Worm (Caenorhabditis elegans) whole organism, L2 larva: ENCODE measurements around the gene nhr-196.

Experiments
- R02D3.7 ChIP-seq: fragments of 150-350 bp; optimal IDR thresholded peaks from 2 replicates; lab custom pipeline; 2014; ENCODE audit warnings: missing biosample characterization, missing genetic modification characterization
- Y55F3AM.14 ChIP-seq: fragments of 200-800 bp; sonication (Bioruptor generic); optimal IDR thresholded peaks from 2 replicates; lab custom pipeline; 2018; ENCODE audit warnings: mild to moderate bottlenecking, missing genetic modification characterization, missing compliant biosample characterization
- dmd-4 ChIP-seq: sonication (generic microtip); optimal IDR thresholded peaks from 2 replicates; lab custom pipeline; 2017; ENCODE audit warnings: missing biosample characterization, missing genetic modification characterization
- egl-27 ChIP-seq: sonication (generic microtip); optimal IDR thresholded peaks from 3 replicates; lab custom pipeline; 2017; ENCODE audit warnings: missing biosample characterization, missing genetic modification reagents, missing genetic modification characterization
- nhr-77 ChIP-seq: fragments of 150-350 bp; optimal IDR thresholded peaks from 2 replicates; lab custom pipeline; 2014; ENCODE audit warnings: missing biosample characterization, missing genetic modification characterization
- snpc-4 ChIP-seq: fragments of 150-350 bp; optimal IDR thresholded peaks from 2 replicates; lab custom pipeline; 2014; ENCODE audit warnings: missing biosample characterization, missing genetic modification characterization
- unc-39 ChIP-seq: fragments of 150-350 bp; optimal IDR thresholded peaks from 2 replicates; lab custom pipeline; 2014; ENCODE audit warnings: missing biosample characterization, missing genetic modification characterization
- unc-62 ChIP-seq: fragments of 150-350 bp; optimal IDR thresholded peaks from 2 replicates; lab custom pipeline; 2014; ENCODE audit warnings: missing biosample characterization, missing genetic modification reagents, missing genetic modification characterization

ce11 chrV:15702263-15702662 lies 16.7 kb downstream of the nhr-196 start, which contains the start of gene nhr-53:
- no peak for TF ChIP-seq Y55F3AM.14 (GFP tag; lab: Kevin White, UChicago)
- TF ChIP-seq nhr-77 (tag; lab: Kevin White, UChicago) = no peak
- no peak for TF ChIP-seq unc-39 (tag; lab: Kevin White, UChicago)
- TF ChIP-seq unc-62 (GFP tag; lab: Kevin White, UChicago) = no peak
- TF ChIP-seq R02D3.7 = no peak
- no peak for TF ChIP-seq dmd-4 (tag; lab: Kevin White, UChicago)
- TF ChIP-seq snpc-4 (tag; lab: Kevin White, UChicago) = no peak
- no peak for TF ChIP-seq egl-27 (tag; lab: Kevin White, UChicago)
